Fruit fly (Drosophila melanogaster) whole organism, embryonic: ENCODE data around the gene CG12766.

Source experiments
- CG1024 ChIP-seq: fragments of 200-800 bp; sonication (Bioruptor generic); IDR thresholded peaks from 2 replicates; pipeline ENCODE4 v1.3.6; 2022; ENCODE audit warnings: missing biosample characterization, missing genetic modification characterization
- CG10366 ChIP-seq: fragments of 200-800 bp; sonication (Bioruptor generic); IDR thresholded peaks from 2 replicates; pipeline ENCODE4 v1.3.6; 2022; ENCODE audit warnings: missing biosample characterization, missing genetic modification characterization
- CG10462 ChIP-seq: fragments of 200-800 bp; sonication (Bioruptor generic); optimal IDR thresholded peaks from 2 replicates; lab custom pipeline; 2016; ENCODE audit warnings: missing biosample characterization, missing genetic modification characterization
- CG11504 ChIP-seq: fragments of 200-800 bp; sonication (Bioruptor generic); optimal IDR thresholded peaks from 3 replicates; lab custom pipeline; 2019; ENCODE audit warnings: missing biosample characterization, mild to moderate bottlenecking, missing genetic modification characterization, moderate library complexity
- CG11696 ChIP-seq: fragments of 200-800 bp; sonication (Bioruptor generic); IDR thresholded peaks from 2 replicates; pipeline ENCODE4 v1.3.6; 2022; ENCODE audit warnings: missing biosample characterization, missing genetic modification characterization
- CG14014 ChIP-seq: fragments of 200-800 bp; sonication (Bioruptor generic); IDR thresholded peaks from 2 replicates; pipeline ENCODE4 v1.3.6; 2022; ENCODE audit warnings: missing biosample characterization, missing genetic modification characterization
- CG14667 ChIP-seq: fragments of 200-800 bp; sonication (Bioruptor generic); IDR thresholded peaks from 2 replicates; pipeline ENCODE4 v1.3.6; 2022; ENCODE audit warnings: missing biosample characterization, missing genetic modification characterization
- CG2889 ChIP-seq: fragments of 200-800 bp; sonication (Bioruptor generic); IDR thresholded peaks from 3 replicates; pipeline ENCODE4 v1.3.6; 2022; ENCODE audit warnings: missing biosample characterization, missing genetic modification characterization
- CG31441 ChIP-seq: fragments of 200-800 bp; sonication (Bioruptor generic); IDR thresholded peaks from 2 replicates; pipeline ENCODE4 v1.3.6; 2022; ENCODE audit warnings: missing biosample characterization, missing genetic modification characterization
- CG3726 ChIP-seq: fragments of 200-800 bp; sonication (Bioruptor generic); IDR thresholded peaks from 3 replicates; pipeline ENCODE4, ENCODE4 v1.3.6; 2022; ENCODE audit warnings: missing biosample characterization, missing genetic modification characterization
- CG3838 ChIP-seq: fragments of 200-800 bp; sonication (Bioruptor generic); optimal IDR thresholded peaks from 3 replicates; lab custom pipeline; 2016; ENCODE audit warnings: missing biosample characterization, missing genetic modification characterization
- CG4617 ChIP-seq: fragments of 200-800 bp; sonication (Bioruptor generic); optimal IDR thresholded peaks from 3 replicates; lab custom pipeline; 2016; ENCODE audit warnings: missing biosample characterization, missing genetic modification characterization, borderline replicate concordance
- CG4730 ChIP-seq: fragments of 200-800 bp; sonication (Bioruptor generic); IDR thresholded peaks from 2 replicates; pipeline ENCODE4 v1.3.6; 2022; ENCODE audit warnings: missing biosample characterization, missing genetic modification characterization
- CG5245 ChIP-seq: fragments of 200-800 bp; sonication (Bioruptor generic); optimal IDR thresholded peaks from 3 replicates; lab custom pipeline; 2016; ENCODE audit warnings: missing biosample characterization, missing genetic modification characterization
- CG7271 ChIP-seq: fragments of 200-800 bp; sonication (Bioruptor generic); optimal IDR thresholded peaks from 2 replicates; lab custom pipeline; 2018; ENCODE audit warnings: missing biosample characterization, mild to moderate bottlenecking, missing genetic modification characterization, moderate library complexity
- CG8281 ChIP-seq: fragments of 200-800 bp; sonication (Bioruptor generic); optimal IDR thresholded peaks from 2 replicates; lab custom pipeline; 2018; ENCODE audit warnings: missing biosample characterization, mild to moderate bottlenecking, missing genetic modification characterization, moderate library complexity
- CG9437 ChIP-seq: fragments of 200-800 bp; sonication (Bioruptor generic); optimal IDR thresholded peaks from 2 replicates; lab custom pipeline; 2018; ENCODE audit warnings: missing biosample characterization, mild to moderate bottlenecking, missing genetic modification characterization
- CG9797 ChIP-seq: fragments of 200-800 bp; sonication (Bioruptor generic); optimal IDR thresholded peaks from 3 replicates; lab custom pipeline; 2018; ENCODE audit warnings: missing biosample characterization, mild to moderate bottlenecking, missing genetic modification characterization
- CG9817 ChIP-seq: fragments of 200-800 bp; sonication (Bioruptor generic); optimal IDR thresholded peaks from 2 replicates; lab custom pipeline; 2018; ENCODE audit warnings: missing biosample characterization, mild to moderate bottlenecking, missing genetic modification characterization, moderate library complexity
- CG9876 ChIP-seq: fragments of 200-800 bp; sonication (Bioruptor generic); optimal IDR thresholded peaks from 2 replicates; lab custom pipeline; 2016; ENCODE audit warnings: missing biosample characterization, missing genetic modification characterization
- CHES-1-like ChIP-seq: fragments of 200-800 bp; sonication (Bioruptor generic); optimal IDR thresholded peaks from 2 replicates; lab custom pipeline; 2016; ENCODE audit warnings: missing biosample characterization, missing genetic modification characterization
- D19A ChIP-seq: fragments of 200-800 bp; optimal IDR thresholded peaks from 3 replicates; lab custom pipeline; 2019; ENCODE audit warnings: missing biosample characterization, mild to moderate bottlenecking, missing genetic modification characterization, moderate library complexity
- D19B ChIP-seq: fragments of 200-800 bp; sonication (Bioruptor generic); optimal IDR thresholded peaks from 2 replicates; lab custom pipeline; 2017; ENCODE audit warnings: missing biosample characterization, mild to moderate bottlenecking, missing genetic modification characterization
- Dek ChIP-seq: fragments of 200-800 bp; sonication (Bioruptor generic); optimal IDR thresholded peaks from 3 replicates; lab custom pipeline; 2019; ENCODE audit warnings: missing biosample characterization, mild to moderate bottlenecking, missing genetic modification characterization, moderate library complexity
- Doc2 ChIP-seq: fragments of 200-800 bp; sonication (Bioruptor generic); IDR thresholded peaks from 2 replicates; pipeline ENCODE4 v1.3.6; 2022; ENCODE audit warnings: missing biosample characterization, missing genetic modification characterization
- Gug ChIP-seq: fragments of 200-800 bp; sonication (Bioruptor generic); IDR thresholded peaks from 4 replicates; pipeline ENCODE4 v1.3.6; 2022; ENCODE audit warnings: missing biosample characterization, missing genetic modification characterization
- H2.0 ChIP-seq: fragments of 200-800 bp; sonication (Bioruptor generic); IDR thresholded peaks from 2 replicates; pipeline ENCODE4 v1.3.6; 2022; ENCODE audit warnings: missing biosample characterization, missing genetic modification characterization
- HmgD ChIP-seq: fragments of 200-800 bp; sonication (Bioruptor generic); optimal IDR thresholded peaks from 3 replicates; lab custom pipeline; 2016; ENCODE audit warnings: missing biosample characterization, missing genetic modification characterization
- NK7.1 ChIP-seq: fragments of 200-800 bp; sonication (Bioruptor generic); optimal IDR thresholded peaks from 3 replicates; lab custom pipeline; 2016; ENCODE audit warnings: missing biosample characterization, missing genetic modification characterization
- Oaz ChIP-seq: fragments of 200-800 bp; sonication (Bioruptor generic); IDR thresholded peaks from 2 replicates; pipeline ENCODE4 v1.3.6; 2022; ENCODE audit warnings: missing biosample characterization, missing genetic modification characterization
- Opbp ChIP-seq: fragments of 200-800 bp; sonication (Bioruptor generic); IDR thresholded peaks from 3 replicates; pipeline ENCODE4 v1.3.6; 2022; ENCODE audit warnings: missing biosample characterization, missing genetic modification characterization; ENCODE audit not compliant: partially characterized antibody
- Tbp ChIP-seq: fragments of >200 bp; optimal IDR thresholded peaks from 2 replicates; lab custom pipeline; 2018; ENCODE audit warnings: missing biosample characterization, missing genetic modification characterization
- Trl ChIP-seq, 3 experiments: fragments of >200 bp in 2 of 3; fragments of 200-800 bp in 1 of 3; sonication (Bioruptor generic) in 1 of 3; optimal IDR thresholded peaks; 2 replicates in 1 of 3; 3 replicates in 2 of 3; lab custom pipeline; 2016 to 2017; ENCODE audit warnings: missing biosample characterization in 1 of 3, missing genetic modification characterization in 1 of 3
- YL-1 ChIP-seq: fragments of 200-800 bp; sonication (Bioruptor generic); optimal IDR thresholded peaks from 3 replicates; lab custom pipeline; 2017; ENCODE audit warnings: missing biosample characterization, mild to moderate bottlenecking, missing genetic modification characterization
- ase ChIP-seq: fragments of 200-800 bp; sonication (Bioruptor generic); IDR thresholded peaks from 3 replicates; pipeline ENCODE4 v1.3.6; 2022; ENCODE audit warnings: missing biosample characterization, missing genetic modification characterization
- ato ChIP-seq: fragments of 200-800 bp; sonication (Bioruptor generic); IDR thresholded peaks from 2 replicates; pipeline ENCODE4 v1.3.6; 2022; ENCODE audit warnings: missing biosample characterization, missing genetic modification characterization; ENCODE audit not compliant: partially characterized antibody
- az2 ChIP-seq: fragments of 200-800 bp; sonication (Bioruptor generic); optimal IDR thresholded peaks from 3 replicates; lab custom pipeline; 2016; ENCODE audit warnings: missing biosample characterization, missing genetic modification characterization
- bbx ChIP-seq: fragments of 200-800 bp; sonication (Bioruptor generic); IDR thresholded peaks from 2 replicates; pipeline ENCODE4 v1.3.6; 2022; ENCODE audit warnings: missing biosample characterization, missing genetic modification characterization; ENCODE audit not compliant: partially characterized antibody
- btn ChIP-seq: fragments of 200-800 bp; sonication (Bioruptor generic); optimal IDR thresholded peaks from 2 replicates; lab custom pipeline; 2016; ENCODE audit warnings: missing biosample characterization, missing genetic modification characterization
- da ChIP-seq: fragments of 200-800 bp; sonication (Bioruptor generic); optimal IDR thresholded peaks from 2 replicates; lab custom pipeline; 2016; ENCODE audit warnings: missing biosample characterization, missing genetic modification characterization
- eve ChIP-seq, 2 experiments: fragments of >200 bp; optimal IDR thresholded peaks; 2 replicates each; lab custom pipeline; 2017; ENCODE audit warnings: missing biosample characterization in 2 of 2, missing genetic modification characterization in 2 of 2
- ewg ChIP-seq: fragments of 200-800 bp; sonication (Bioruptor generic); optimal IDR thresholded peaks from 3 replicates; lab custom pipeline; 2017; ENCODE audit warnings: mild to moderate bottlenecking, missing biosample characterization, missing genetic modification reagents, missing genetic modification characterization
- eyg ChIP-seq: fragments of 200-800 bp; sonication (Bioruptor generic); optimal IDR thresholded peaks from 3 replicates; lab custom pipeline; 2016; ENCODE audit warnings: missing biosample characterization, missing genetic modification characterization
- fd96Cb ChIP-seq: fragments of 200-800 bp; sonication (Bioruptor generic); optimal IDR thresholded peaks from 2 replicates; lab custom pipeline; 2018; ENCODE audit warnings: missing biosample characterization, mild to moderate bottlenecking, missing genetic modification characterization, moderate library complexity
- gt ChIP-seq: fragments of 200-800 bp; sonication (Bioruptor generic); IDR thresholded peaks from 2 replicates; pipeline ENCODE4 v1.3.6; 2022; ENCODE audit warnings: missing biosample characterization, missing genetic modification characterization
- hth ChIP-seq: fragments of >200 bp; optimal IDR thresholded peaks from 2 replicates; lab custom pipeline; 2017; ENCODE audit warnings: inconsistent platforms
- oc ChIP-seq: fragments of 200-800 bp; sonication (Bioruptor generic); optimal IDR thresholded peaks from 2 replicates; lab custom pipeline; 2018; ENCODE audit warnings: missing biosample characterization, mild to moderate bottlenecking, missing genetic modification characterization, moderate library complexity
- otp ChIP-seq: fragments of 200-800 bp; sonication (Bioruptor generic); IDR thresholded peaks from 3 replicates; pipeline ENCODE4, ENCODE4 v1.3.6; 2022; ENCODE audit warnings: missing biosample characterization, missing genetic modification characterization
- pfk ChIP-seq: fragments of 200-800 bp; sonication (Bioruptor generic); optimal IDR thresholded peaks from 2 replicates; lab custom pipeline; 2018; ENCODE audit warnings: missing biosample characterization, mild to moderate bottlenecking, missing genetic modification characterization, moderate library complexity
- phol ChIP-seq: fragments of 200-800 bp; sonication (Bioruptor generic); optimal IDR thresholded peaks from 3 replicates; lab custom pipeline; 2018; ENCODE audit warnings: missing biosample characterization, mild to moderate bottlenecking, missing genetic modification characterization, moderate library complexity
- yki ChIP-seq: fragments of >200 bp; optimal IDR thresholded peaks from 3 replicates; lab custom pipeline; 2018

The CG12766 gene

DNA sequence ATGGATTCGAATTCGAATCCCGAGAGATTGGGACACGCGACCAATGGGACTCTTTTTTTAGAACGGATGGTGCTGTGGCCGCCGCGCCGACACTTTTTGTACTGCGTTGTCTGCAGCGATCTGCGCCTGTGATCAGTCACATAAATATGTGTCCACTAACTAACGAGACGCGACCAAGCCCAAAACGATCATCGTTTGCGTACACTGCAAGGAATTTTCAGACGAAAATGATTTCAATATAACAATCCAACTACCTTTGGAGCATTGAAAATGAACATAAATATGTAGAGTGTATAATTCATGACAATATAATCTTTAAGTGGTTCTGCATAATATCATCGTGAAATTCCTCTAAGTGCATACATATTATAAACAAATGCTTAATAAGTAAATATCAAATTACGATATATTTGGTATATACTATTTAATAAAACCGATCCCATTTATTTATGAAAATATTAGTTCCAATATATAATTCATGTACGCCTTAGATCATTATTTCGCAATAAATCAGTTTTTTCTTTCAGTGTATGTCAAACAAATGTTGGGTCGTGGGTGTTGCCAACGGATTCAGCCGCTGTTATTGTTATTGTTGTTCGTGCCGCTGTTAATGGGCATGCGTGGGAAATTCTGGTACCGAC lies 4.2 kb downstream of the CG12766 start, which contains the start of gene Eip63F-1 (continued):
- TF ChIP-seq CG7271 (tag; lab: Kevin White, UChicago) (no peak), btn (GFP tag; lab: Kevin White, UChicago) (no peak), fd96Cb (tag; lab: Kevin White, UChicago) (peak; percentile 65), eyg (GFP tag; lab: Kevin White, UChicago) (no peak), oc (no peak), CG9817 (tag; lab: Kevin White, UChicago) (peak; percentile 50), CG3838 (GFP tag; lab: Kevin White, UChicago) (no peak), D19A (tag; lab: Kevin White, UChicago) (peak; percentile 57), CG4617 (no peak), CG8281 (tag; lab: Kevin White, UChicago) (peak; percentile 38), CG11504 (peak; percentile 86), CG11696 (GFP tag; lab: Robert Waterston, UW) (peak; percentile 38; the same call in 1 of the 2 replicates), Tbp (GFP tag; lab: Kevin White, UChicago) (no peak), YL-1 (GFP tag; lab: Kevin White, UChicago) (no peak), CG14667 (GFP tag; lab: Robert Waterston, UW) (no peak), ato (GFP tag; lab: Robert Waterston, UW) (no peak), CG31441 (GFP tag; lab: Robert Waterston, UW) (peak; percentile 61), CG10462 (GFP tag; lab: Kevin White, UChicago) (no peak), CG9797 (GFP tag; lab: Kevin White, UChicago) (no peak), CG10366 (GFP tag; lab: Robert Waterston, UW) (peak; percentile 63; the same call in 1 of the 2 replicates), bbx (GFP tag; lab: Robert Waterston, UW) (no peak), Gug (GFP tag; lab: Robert Waterston, UW) (no peak), Oaz (GFP tag; lab: Robert Waterston, UW) (no peak), Doc2 (GFP tag; lab: Robert Waterston, UW) (no peak), Trl (optimal IDR thresholded peaks at IDR 0.05; lab: Kevin White, UChicago) (no peak), Trl (GFP tag; optimal IDR thresholded peaks at IDR 0.05; lab: Kevin White, UChicago) (no peak), H2.0 (GFP tag; lab: Robert Waterston, UW) (peak; percentile 51; the same call in 1 of the 2 replicates), az2 (peak; percentile 45), otp (no peak), HmgD (no peak), ase (GFP tag; lab: Robert Waterston, UW) (0 out of 3 replicates have a peak, but pooled peaks have one; percentile 13), phol (tag; lab: Kevin White, UChicago) (peak; percentile 78), CG5245 (GFP tag; lab: Kevin White, UChicago) (peak; percentile 54), D19B (GFP tag; lab: Kevin White, UChicago) (peak; percentile 38), CHES-1-like (GFP tag; lab: Kevin White, UChicago) (peak; percentile 9), NK7.1 (GFP tag; lab: Kevin White, UChicago) (no peak), CG9876 (no peak), ewg (GFP tag; lab: Kevin White, UChicago) (peak; percentile 32), yki (lab: Kevin White, UChicago) (no peak), CG1024 (GFP tag; lab: Robert Waterston, UW) (peak; percentile 30; the same call in 1 of the 2 replicates), hth (lab: Kevin White, UChicago) (no peak), da (GFP tag; lab: Kevin White, UChicago) (no peak), pfk (GFP tag; lab: Kevin White, UChicago) (no peak), Opbp (GFP tag; lab: Robert Waterston, UW) (no peak), Dek (tag; lab: Kevin White, UChicago) (peak; percentile 28), CG14014 (peak; percentile 29; the same call in 1 of the 2 replicates), gt (GFP tag; lab: Robert Waterston, UW) (no peak), CG3726 (no peak), CG4730 (no peak), CG2889 (GFP tag; lab: Robert Waterston, UW) (no peak), CG9437 (GFP tag; lab: Kevin White, UChicago) (peak; percentile 75), eve (GFP tag; optimal IDR thresholded peaks at IDR 0.05; lab: Kevin White, UChicago) (no peak)
